Worm (Caenorhabditis elegans): ENCODE data around the gene scl-27.

ce11 chrV:361291-361690 is 38.5 kb upstream of the scl-27 start:
- no peak for TF ChIP-seq tbx-37 (GFP tag; conservative IDR thresholded peaks at IDR 0.05)
- no peak for TF ChIP-seq ama-1 (optimal IDR thresholded peaks at IDR 0.05)
- no peak for TF ChIP-seq hmg-4 (GFP tag; optimal IDR thresholded peaks at IDR 0.05)
- no peak for TF ChIP-seq pes-1 (GFP tag; IDR thresholded peaks at IDR 0.05)
- no peak for TF ChIP-seq sea-1 (GFP tag; conservative IDR thresholded peaks at IDR 0.05)

All from whole organism, early embryonic.